Worm (Caenorhabditis elegans) whole organism, L2 larva: ENCODE measurements around the gene ccnk-1.

Experiments used
- C34F6.9 ChIP-seq: fragments of 150-350 bp; optimal IDR thresholded peaks from 2 replicates; lab custom pipeline; 2014; ENCODE audit warnings: missing biosample characterization, missing genetic modification characterization
- R02D3.7 ChIP-seq: fragments of 150-350 bp; optimal IDR thresholded peaks from 2 replicates; lab custom pipeline; 2014; ENCODE audit warnings: missing biosample characterization, missing genetic modification characterization
- aly-2 ChIP-seq: fragments of 150-350 bp; optimal IDR thresholded peaks from 2 replicates; lab custom pipeline; 2014; ENCODE audit warnings: missing biosample characterization, missing genetic modification characterization
- ama-1 ChIP-seq: fragments of 150-350 bp; optimal IDR thresholded peaks from 2 replicates; lab custom pipeline; 2018; ENCODE audit warnings: inconsistent platforms
- egl-27 ChIP-seq: sonication (generic microtip); optimal IDR thresholded peaks from 3 replicates; lab custom pipeline; 2017; ENCODE audit warnings: missing biosample characterization, missing genetic modification reagents, missing genetic modification characterization
- elt-1 ChIP-seq: fragments of 150-350 bp; optimal IDR thresholded peaks from 2 replicates; lab custom pipeline; 2014; ENCODE audit warnings: missing biosample characterization, missing genetic modification characterization
- elt-3 ChIP-seq: sonication (generic microtip); optimal IDR thresholded peaks from 2 replicates; lab custom pipeline; 2017; ENCODE audit warnings: missing biosample characterization, missing genetic modification characterization
- lin-13 ChIP-seq: fragments of 150-350 bp; optimal IDR thresholded peaks from 2 replicates; lab custom pipeline; 2014; ENCODE audit warnings: missing biosample characterization, missing genetic modification reagents, missing genetic modification characterization
- nhr-11 ChIP-seq: fragments of 150-350 bp; optimal IDR thresholded peaks from 2 replicates; lab custom pipeline; 2014; ENCODE audit warnings: missing biosample characterization, missing genetic modification characterization
- nhr-25 ChIP-seq: fragments of 150-350 bp; sonication (generic microtip); optimal IDR thresholded peaks from 3 replicates; lab custom pipeline; 2014; ENCODE audit warnings: missing biosample characterization, missing genetic modification characterization
- snpc-4 ChIP-seq: fragments of 150-350 bp; optimal IDR thresholded peaks from 2 replicates; lab custom pipeline; 2014; ENCODE audit warnings: missing biosample characterization, missing genetic modification characterization
- unc-55 ChIP-seq: fragments of 150-350 bp; sonication (generic microtip); optimal IDR thresholded peaks from 3 replicates; lab custom pipeline; 2014; ENCODE audit warnings: missing biosample characterization, missing genetic modification reagents, missing genetic modification characterization
- zag-1 ChIP-seq: fragments of 150-350 bp; optimal IDR thresholded peaks from 2 replicates; lab custom pipeline; 2014; ENCODE audit warnings: missing biosample characterization, missing genetic modification characterization
- ztf-11 ChIP-seq: sonication (generic microtip); optimal IDR thresholded peaks from 2 replicates; lab custom pipeline; 2017; ENCODE audit warnings: missing biosample characterization, missing genetic modification characterization

ce11 chrV:14597681-14598184, 14.6 kb upstream of the ccnk-1 start, which contains the start of gene R11H6.2:
- TF ChIP-seq nhr-25 (no peak), snpc-4 (no peak), R02D3.7 (no peak), nhr-11 (tag; lab: Kevin White, UChicago) (no peak), ztf-11 (tag; lab: Kevin White, UChicago) (no peak), ama-1 (no peak), zag-1 (no peak), elt-1 (no peak), lin-13 (GFP tag; lab: Kevin White, UChicago) (no peak), C34F6.9 (tag; lab: Kevin White, UChicago) (peak; percentile 77), unc-55 (GFP tag; lab: Kevin White, UChicago) (peak; percentile 67), aly-2 (tag; lab: Kevin White, UChicago) (no peak), egl-27 (tag; lab: Kevin White, UChicago) (no peak), elt-3 (tag; lab: Kevin White, UChicago) (no peak)
